Comparison of ENCODE assay signal across 1 fruit fly cellular context in genomic region chr3R:29219948-29220347, dm6.
A peak's percentile ranks its signal among the peaks of the same experiment; 100 is the strongest.
TF ChIP-seq lines count a peak whose summit lies in the region.

eEF1gamma (plus strand) TSS chr3R:29220172.

TF ChIP-seq in whole organism, embryonic, 481 proteins besides CTCF, POLR2A, EP300 and RAD21 (continued from another document and continues in another):
- TF ChIP-seq CG13123 (GFP tag; optimal IDR thresholded peaks at IDR 0.05; lab: Kevin White, UChicago) (peak; percentile 88), Hmr (GFP tag; optimal IDR thresholded peaks at IDR 0.05; lab: Kevin White, UChicago) (peak; percentile 98), mld (GFP tag; IDR thresholded peaks at IDR 0.05; lab: Robert Waterston, UW; ENCODE audit: partially characterized antibody) (peak; percentile 89), CG10654 (GFP tag; optimal IDR thresholded peaks at IDR 0.05; lab: Kevin White, UChicago) (peak; percentile 95), CG6254 (GFP tag; optimal IDR thresholded peaks at IDR 0.05; lab: Kevin White, UChicago) (peak; percentile 92), CG14441 (GFP tag; IDR thresholded peaks at IDR 0.05; lab: Robert Waterston, UW) (peak; percentile 92), MESR4 (GFP tag; optimal IDR thresholded peaks at IDR 0.05; lab: Kevin White, UChicago) (peak; percentile 97), Dp (GFP tag; optimal IDR thresholded peaks at IDR 0.05; lab: Kevin White, UChicago) (peak; percentile 52), Blimp-1 (GFP tag; optimal IDR thresholded peaks at IDR 0.05; lab: Kevin White, UChicago) (peak; percentile 71), CG2116 (GFP tag; optimal IDR thresholded peaks at IDR 0.05; lab: Kevin White, UChicago) (peak; percentile 95), CG6175 (GFP tag; IDR thresholded peaks at IDR 0.05; lab: Robert Waterston, UW) (peak; percentile 95), CG8359 (GFP tag; optimal IDR thresholded peaks at IDR 0.05; lab: Kevin White, UChicago; ENCODE audit: borderline replicate concordance) (peak; percentile 92), sr (GFP tag; IDR thresholded peaks at IDR 0.05; lab: Robert Waterston, UW) (peak; percentile 96), CG10431 (GFP tag; optimal IDR thresholded peaks at IDR 0.05; lab: Kevin White, UChicago) (peak; percentile 95), CG10543 (GFP tag; optimal IDR thresholded peaks at IDR 0.05; lab: Kevin White, UChicago) (peak; percentile 98), Aef1 (GFP tag; IDR thresholded peaks at IDR 0.05; lab: Robert Waterston, UW) (peak; percentile 83), slbo (GFP tag; IDR thresholded peaks at IDR 0.05; lab: Robert Waterston, UW) (peak; percentile 92), CrebB (tag; optimal IDR thresholded peaks at IDR 0.05; lab: Kevin White, UChicago) (peak; percentile 96), CG1233 (GFP tag; optimal IDR thresholded peaks at IDR 0.05; lab: Kevin White, UChicago) (peak; percentile 98), CG16813 (GFP tag; IDR thresholded peaks at IDR 0.05; lab: Robert Waterston, UW; ENCODE audit: partially characterized antibody) (peak; percentile 94), dm (GFP tag; optimal IDR thresholded peaks at IDR 0.05; lab: Kevin White, UChicago) (peak; percentile 98), dysf (GFP tag; IDR thresholded peaks at IDR 0.05; lab: Robert Waterston, UW) (peak; percentile 93), CG13894 (tag; optimal IDR thresholded peaks at IDR 0.05; lab: Kevin White, UChicago) (peak; percentile 91), Dip3 (GFP tag; optimal IDR thresholded peaks at IDR 0.05; lab: Kevin White, UChicago) (peak; percentile 88), CG32532 (GFP tag; IDR thresholded peaks at IDR 0.05; lab: Robert Waterston, UW) (peak; percentile 97), CG31365 (tag; optimal IDR thresholded peaks at IDR 0.05; lab: Kevin White, UChicago) (peak; percentile 90), CG6683 (GFP tag; optimal IDR thresholded peaks at IDR 0.05; lab: Kevin White, UChicago) (peak; percentile 91), org-1 (GFP tag; optimal IDR thresholded peaks at IDR 0.05; lab: Kevin White, UChicago) (peak; percentile 92), chm (GFP tag; IDR thresholded peaks at IDR 0.05; lab: Robert Waterston, UW) (peak; percentile 98), CG6813 (GFP tag; optimal IDR thresholded peaks at IDR 0.05; lab: Kevin White, UChicago) (peak; percentile 98), CG1602 (GFP tag; optimal IDR thresholded peaks at IDR 0.05; lab: Kevin White, UChicago) (peak; percentile 75), Spps (tag; optimal IDR thresholded peaks at IDR 0.05; lab: Kevin White, UChicago) (peak; percentile 79), Atf-2 (GFP tag; optimal IDR thresholded peaks at IDR 0.05; lab: Kevin White, UChicago) (peak; percentile 92), Hey (tag; optimal IDR thresholded peaks at IDR 0.05; lab: Kevin White, UChicago) (peak; percentile 95), Sin3A (optimal IDR thresholded peaks at IDR 0.05; lab: Kevin White, UChicago) (peak; percentile 60), ind (GFP tag; optimal IDR thresholded peaks at IDR 0.05; lab: Kevin White, UChicago) (peak; percentile 82), CG1832 (GFP tag; optimal IDR thresholded peaks at IDR 0.05; lab: Kevin White, UChicago) (no peak), CG17359 (tag; optimal IDR thresholded peaks at IDR 0.05; lab: Kevin White, UChicago) (peak; percentile 92), CG3847 (GFP tag; IDR thresholded peaks at IDR 0.05; lab: Robert Waterston, UW) (peak; percentile 93), NC2α (GFP tag; optimal IDR thresholded peaks at IDR 0.05; lab: Kevin White, UChicago) (peak; percentile 93), CG34224 (GFP tag; IDR thresholded peaks at IDR 0.05; lab: Robert Waterston, UW; ENCODE audit: partially characterized antibody) (peak; percentile 91), CG17829 (tag; optimal IDR thresholded peaks at IDR 0.05; lab: Kevin White, UChicago) (peak; percentile 91), emc (GFP tag; optimal IDR thresholded peaks at IDR 0.05; lab: Kevin White, UChicago) (peak; percentile 94), repo (GFP tag; optimal IDR thresholded peaks at IDR 0.05; lab: Kevin White, UChicago) (peak; percentile 95), fd102C (GFP tag; optimal IDR thresholded peaks at IDR 0.05; lab: Kevin White, UChicago) (peak; percentile 93), bbx (GFP tag; IDR thresholded peaks at IDR 0.05; lab: Robert Waterston, UW; ENCODE audit: partially characterized antibody) (peak; percentile 96), CG11695 (GFP tag; IDR thresholded peaks at IDR 0.05; lab: Robert Waterston, UW) (peak; percentile 90), oc (tag; optimal IDR thresholded peaks at IDR 0.05; lab: Kevin White, UChicago) (peak; percentile 90), CHES-1-like (GFP tag; optimal IDR thresholded peaks at IDR 0.05; lab: Kevin White, UChicago) (peak; percentile 95), CG9876 (GFP tag; optimal IDR thresholded peaks at IDR 0.05; lab: Kevin White, UChicago) (peak; percentile 96), rib (GFP tag; IDR thresholded peaks at IDR 0.05; lab: Robert Waterston, UW) (peak; percentile 89), CG6654 (GFP tag; optimal IDR thresholded peaks at IDR 0.05; lab: Kevin White, UChicago) (peak; percentile 87), ap (GFP tag; IDR thresholded peaks at IDR 0.05; lab: Robert Waterston, UW) (peak; percentile 94), CG34422 (GFP tag; IDR thresholded peaks at IDR 0.05; lab: Robert Waterston, UW) (peak; percentile 95), CG10462 (GFP tag; optimal IDR thresholded peaks at IDR 0.05; lab: Kevin White, UChicago) (peak; percentile 90), CG18262 (tag; optimal IDR thresholded peaks at IDR 0.05; lab: Kevin White, UChicago) (peak; percentile 88), NFAT (GFP tag; IDR thresholded peaks at IDR 0.05; lab: Robert Waterston, UW) (peak; percentile 97), CG13624 (GFP tag; optimal IDR thresholded peaks at IDR 0.05; lab: Kevin White, UChicago) (peak; percentile 97), CkIIα-i1 (GFP tag; IDR thresholded peaks at IDR 0.05; lab: Robert Waterston, UW) (peak; percentile 73; the same call in 1 of the 2 replicates), dmrt99B (tag; optimal IDR thresholded peaks at IDR 0.05; lab: Kevin White, UChicago) (peak; percentile 89), Usf (GFP tag; optimal IDR thresholded peaks at IDR 0.05; lab: Kevin White, UChicago) (peak; percentile 88), CG1024 (GFP tag; IDR thresholded peaks at IDR 0.05; lab: Robert Waterston, UW) (peak; percentile 93), bigmax (GFP tag; optimal IDR thresholded peaks at IDR 0.05; lab: Kevin White, UChicago) (peak; percentile 78), z (GFP tag; IDR thresholded peaks at IDR 0.05; lab: Robert Waterston, UW) (peak; percentile 78), nerfin-1 (tag; optimal IDR thresholded peaks at IDR 0.05; lab: Kevin White, UChicago) (peak; percentile 93), jing (GFP tag; optimal IDR thresholded peaks at IDR 0.05; lab: Kevin White, UChicago) (peak; percentile 79), Meics (GFP tag; optimal IDR thresholded peaks at IDR 0.05; lab: Kevin White, UChicago) (peak; percentile 98), ase (GFP tag; IDR thresholded peaks at IDR 0.05; lab: Robert Waterston, UW) (peak; percentile 93), zfh2 (GFP tag; optimal IDR thresholded peaks at IDR 0.05; lab: Kevin White, UChicago) (peak; percentile 87), Doc3 (GFP tag; IDR thresholded peaks at IDR 0.05; lab: Robert Waterston, UW; ENCODE audit: partially characterized antibody) (peak; percentile 81), otp (GFP tag; IDR thresholded peaks at IDR 0.05; lab: Robert Waterston, UW) (peak; percentile 97), corto (GFP tag; optimal IDR thresholded peaks at IDR 0.05; lab: Kevin White, UChicago) (no peak), Bteb2 (GFP tag; optimal IDR thresholded peaks at IDR 0.05; lab: Kevin White, UChicago) (peak; percentile 93), CG33557 (GFP tag; optimal IDR thresholded peaks at IDR 0.05; lab: Kevin White, UChicago) (peak; percentile 95), hth (optimal IDR thresholded peaks at IDR 0.05; lab: Kevin White, UChicago) (no peak), CG30431 (GFP tag; optimal IDR thresholded peaks at IDR 0.05; lab: Kevin White, UChicago) (peak; percentile 92), CG15601 (tag; optimal IDR thresholded peaks at IDR 0.05; lab: Kevin White, UChicago) (peak; percentile 92), gfzf (GFP tag; optimal IDR thresholded peaks at IDR 0.05; lab: Kevin White, UChicago) (peak; percentile 38), CG15479 (GFP tag; optimal IDR thresholded peaks at IDR 0.05; lab: Kevin White, UChicago) (peak; percentile 59), Atf3 (GFP tag; optimal IDR thresholded peaks at IDR 0.05; lab: Kevin White, UChicago) (peak; percentile 91), Kr (GFP tag; optimal IDR thresholded peaks at IDR 0.05; lab: Kevin White, UChicago) (peak; percentile 77), CG4360 (GFP tag; IDR thresholded peaks at IDR 0.05; lab: Robert Waterston, UW) (peak; percentile 72), Mrtf (GFP tag; IDR thresholded peaks at IDR 0.05; lab: Robert Waterston, UW) (peak; percentile 86), Ravus (GFP tag; IDR thresholded peaks at IDR 0.05; lab: Robert Waterston, UW) (peak; percentile 64), gsb (GFP tag; IDR thresholded peaks at IDR 0.05; lab: Robert Waterston, UW) (peak; percentile 94), sug (tag; optimal IDR thresholded peaks at IDR 0.05; lab: Kevin White, UChicago) (peak; percentile 93), fd96Cb (tag; optimal IDR thresholded peaks at IDR 0.05; lab: Kevin White, UChicago) (peak; percentile 79), CG7839 (tag; optimal IDR thresholded peaks at IDR 0.05; lab: Kevin White, UChicago) (peak; percentile 91), Vsx1 (GFP tag; optimal IDR thresholded peaks at IDR 0.05; lab: Kevin White, UChicago) (peak; percentile 97), pan (optimal IDR thresholded peaks at IDR 0.05; lab: Kevin White, UChicago) (no peak), pan (GFP tag; optimal IDR thresholded peaks at IDR 0.05 in 1 of 2, IDR thresholded peaks at IDR 0.05 in 1 of 2) (peak in 1 of 2 experiments; percentile 94), wdn (GFP tag; IDR thresholded peaks at IDR 0.05; lab: Robert Waterston, UW) (peak; percentile 89), CG6765 (GFP tag; optimal IDR thresholded peaks at IDR 0.05; lab: Kevin White, UChicago) (peak; percentile 98), tio (GFP tag; optimal IDR thresholded peaks at IDR 0.05; lab: Kevin White, UChicago) (no peak), CG2120 (GFP tag; optimal IDR thresholded peaks at IDR 0.05; lab: Kevin White, UChicago) (peak; percentile 85), CG10565 (GFP tag; optimal IDR thresholded peaks at IDR 0.05; lab: Kevin White, UChicago) (peak; percentile 82), salm (tag; optimal IDR thresholded peaks at IDR 0.05; lab: Kevin White, UChicago) (peak; percentile 90), onecut (GFP tag; IDR thresholded peaks at IDR 0.05; lab: Robert Waterston, UW) (peak; percentile 96), sens (GFP tag; lab: Kevin White, UChicago) (peak; percentile 99), CG2889 (GFP tag; IDR thresholded peaks at IDR 0.05; lab: Robert Waterston, UW) (peak; percentile 80), maf-S (GFP tag; optimal IDR thresholded peaks at IDR 0.05; lab: Kevin White, UChicago) (peak; percentile 93), br (optimal IDR thresholded peaks at IDR 0.05; lab: Kevin White, UChicago) (no peak), ranshi (GFP tag; IDR thresholded peaks at IDR 0.05; lab: Robert Waterston, UW) (peak; percentile 92), CG30020 (tag; optimal IDR thresholded peaks at IDR 0.05; lab: Kevin White, UChicago) (peak; percentile 75), cg (GFP tag; optimal IDR thresholded peaks at IDR 0.05; lab: Kevin White, UChicago) (no peak), CG11398 (GFP tag; optimal IDR thresholded peaks at IDR 0.05; lab: Kevin White, UChicago) (peak; percentile 97), lab (GFP tag; optimal IDR thresholded peaks at IDR 0.05; lab: Kevin White, UChicago) (peak; percentile 98), CG11560 (tag; IDR thresholded peaks at IDR 0.05; lab: Robert Waterston, UW) (peak; percentile 69; the same call in 1 of the 3 replicates), CG7357 (GFP tag; IDR thresholded peaks at IDR 0.05; lab: Robert Waterston, UW) (peak; percentile 56; the same call in 2 of the 3 replicates), zen2 (GFP tag; IDR thresholded peaks at IDR 0.05; lab: Robert Waterston, UW; ENCODE audit: partially characterized antibody) (peak; percentile 88), CG10959 (GFP tag; IDR thresholded peaks at IDR 0.05; lab: Robert Waterston, UW) (peak; percentile 92), Eip74EF (GFP tag; optimal IDR thresholded peaks at IDR 0.05; lab: Kevin White, UChicago) (peak in 1 of 2 experiments; percentile 82), Asciz (GFP tag; optimal IDR thresholded peaks at IDR 0.05; lab: Kevin White, UChicago) (peak; percentile 96), fru (optimal IDR thresholded peaks at IDR 0.05; lab: Kevin White, UChicago) (no peak), disco-r (GFP tag; optimal IDR thresholded peaks at IDR 0.05; lab: Kevin White, UChicago) (peak; percentile 96), CG18476 (GFP tag; optimal IDR thresholded peaks at IDR 0.05; lab: Kevin White, UChicago) (peak; percentile 89), Drgx (GFP tag; IDR thresholded peaks at IDR 0.05; lab: Robert Waterston, UW) (peak; percentile 70), ash1 (GFP tag; optimal IDR thresholded peaks at IDR 0.05; lab: Kevin White, UChicago) (peak; percentile 96), eyg (GFP tag; optimal IDR thresholded peaks at IDR 0.05; lab: Kevin White, UChicago) (peak; percentile 94), Awh (GFP tag; IDR thresholded peaks at IDR 0.05; lab: Robert Waterston, UW) (peak; percentile 96), odd (GFP tag; optimal IDR thresholded peaks at IDR 0.05; lab: Kevin White, UChicago) (peak; percentile 97), CG11456 (GFP tag; IDR thresholded peaks at IDR 0.05; lab: Robert Waterston, UW) (peak; percentile 98), Deaf1 (tag; optimal IDR thresholded peaks at IDR 0.05; lab: Kevin White, UChicago) (peak; percentile 70), lbe (GFP tag; optimal IDR thresholded peaks at IDR 0.05; lab: Kevin White, UChicago) (peak; percentile 85), pum (GFP tag; optimal IDR thresholded peaks at IDR 0.05; lab: Kevin White, UChicago) (peak; percentile 87), pnt (GFP tag; optimal IDR thresholded peaks at IDR 0.05; lab: Kevin White, UChicago) (peak; percentile 60), CG12391 (tag; optimal IDR thresholded peaks at IDR 0.05; lab: Kevin White, UChicago) (peak; percentile 95), az2 (GFP tag; optimal IDR thresholded peaks at IDR 0.05; lab: Kevin White, UChicago) (peak; percentile 84), CG10209 (GFP tag; optimal IDR thresholded peaks at IDR 0.05; lab: Kevin White, UChicago) (peak; percentile 96), Dfd (GFP tag; optimal IDR thresholded peaks at IDR 0.05; lab: Kevin White, UChicago) (no peak), ci (GFP tag; IDR thresholded peaks at IDR 0.05; lab: Robert Waterston, UW) (peak; percentile 99)
